Worm (Caenorhabditis elegans): ENCODE data around the gene Y62H9A.16.

The Y62H9A.16 gene

DNA sequence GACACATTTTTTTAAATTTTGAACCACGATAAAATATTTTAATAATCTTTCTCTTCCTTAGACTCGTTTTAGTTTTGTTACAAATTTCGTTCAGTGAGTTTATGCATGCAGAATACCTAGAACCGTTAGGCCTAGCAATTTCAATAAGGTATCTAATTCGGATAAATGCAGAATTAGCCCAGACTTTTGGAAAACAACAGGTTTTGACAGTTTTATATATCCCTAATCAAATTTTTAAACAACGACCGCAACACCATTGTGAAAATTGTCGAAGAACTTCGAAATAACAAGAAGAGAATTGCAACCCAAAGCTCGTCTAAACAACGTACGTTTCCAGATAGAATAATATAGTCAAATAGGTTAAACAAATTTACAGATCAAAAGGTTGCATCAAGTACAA is at the start of gene Y62H9A.16:
Gene Y62H9A.16, plus strand, starts transcription at position 301 of the 400 bp plus-strand sequence.
- no peak for TF ChIP-seq jun-1 (tag; optimal IDR thresholded peaks at IDR 0.05)
- no peak for TF ChIP-seq tbx-2 (tag; optimal IDR thresholded peaks at IDR 0.05)
- TF ChIP-seq ztf-4 (tag; optimal IDR thresholded peaks at IDR 0.05), result no peak
- TF ChIP-seq elt-1 (tag; optimal IDR thresholded peaks at IDR 0.05), result no peak
- TF ChIP-seq nhr-67 (tag; optimal IDR thresholded peaks at IDR 0.05), result no peak
- TF ChIP-seq ceh-28 (tag; optimal IDR thresholded peaks at IDR 0.05), result no peak
- no peak for TF ChIP-seq lin-15B (tag; optimal IDR thresholded peaks at IDR 0.05)
- no peak for TF ChIP-seq egl-5 (tag; optimal IDR thresholded peaks at IDR 0.05)
- no peak for TF ChIP-seq pha-4 (tag; optimal IDR thresholded peaks at IDR 0.05)

DNA sequence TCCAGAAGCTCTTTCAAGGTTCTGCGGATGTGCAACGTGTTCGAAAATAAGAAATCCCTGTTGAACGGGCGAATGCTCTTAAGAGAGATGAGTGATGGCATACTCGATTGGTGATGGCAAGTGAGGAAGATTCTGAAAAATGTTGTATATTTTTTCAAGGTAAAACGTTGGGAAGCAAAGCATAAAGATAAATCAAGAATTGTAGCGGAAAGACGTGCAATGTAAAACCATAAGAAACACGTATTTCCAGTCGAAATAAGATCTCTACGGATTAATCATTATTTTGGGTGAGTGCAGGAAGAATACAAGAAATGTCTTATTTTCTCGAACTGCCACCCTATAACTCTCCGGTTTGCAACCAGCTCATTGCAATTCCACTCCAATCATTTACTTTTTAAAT is 48.8 kb upstream of the Y62H9A.16 start, which contains the start of gene dot-1.2:
Gene dot-1.2, minus strand, starts transcription at position 101 of the 400 bp plus-strand sequence.
- TF ChIP-seq lin-39 (tag; optimal IDR thresholded peaks at IDR 0.05) (no peak), tbx-2 (tag; optimal IDR thresholded peaks at IDR 0.05) (no peak), mml-1 (tag; optimal IDR thresholded peaks at IDR 0.05) (no peak), nhr-12 (tag; optimal IDR thresholded peaks at IDR 0.05) (no peak)

DNA sequence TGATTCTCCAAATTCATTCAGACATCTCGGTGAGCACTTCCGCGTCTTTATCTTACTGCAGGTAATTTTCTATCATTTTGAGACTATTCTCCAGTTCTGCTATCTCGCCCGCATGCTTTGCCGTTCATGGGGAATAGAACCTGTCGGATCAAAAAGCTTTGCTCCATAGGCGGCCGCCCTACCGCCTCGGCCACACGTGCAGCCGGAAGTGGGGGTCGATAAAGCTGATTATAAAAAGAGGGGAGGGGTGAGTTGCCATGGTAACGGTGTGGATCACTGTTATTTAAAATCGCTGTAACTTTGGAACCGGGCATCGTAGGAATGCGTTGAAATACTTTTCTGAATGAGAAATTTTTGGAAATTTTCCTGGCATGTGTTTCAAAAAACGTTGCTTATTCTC is 47.7 kb upstream of the Y62H9A.16 start:
- TF ChIP-seq ZK546.5 (tag; optimal IDR thresholded peaks at IDR 0.05), result no peak
- no peak for TF ChIP-seq zag-1 (tag; optimal IDR thresholded peaks at IDR 0.05)
- TF ChIP-seq lin-15B (tag; optimal IDR thresholded peaks at IDR 0.05), result no peak
- no peak for TF ChIP-seq mml-1 (tag; optimal IDR thresholded peaks at IDR 0.05)
- TF ChIP-seq tbx-2 (tag; optimal IDR thresholded peaks at IDR 0.05), result no peak
- TF ChIP-seq ceh-28 (tag; optimal IDR thresholded peaks at IDR 0.05), result no peak
- TF ChIP-seq nhr-76 (tag; optimal IDR thresholded peaks at IDR 0.05), result no peak
- no peak for TF ChIP-seq elt-3 (tag; optimal IDR thresholded peaks at IDR 0.05)
- no peak for TF ChIP-seq eor-1 (tag; optimal IDR thresholded peaks at IDR 0.05)

DNA sequence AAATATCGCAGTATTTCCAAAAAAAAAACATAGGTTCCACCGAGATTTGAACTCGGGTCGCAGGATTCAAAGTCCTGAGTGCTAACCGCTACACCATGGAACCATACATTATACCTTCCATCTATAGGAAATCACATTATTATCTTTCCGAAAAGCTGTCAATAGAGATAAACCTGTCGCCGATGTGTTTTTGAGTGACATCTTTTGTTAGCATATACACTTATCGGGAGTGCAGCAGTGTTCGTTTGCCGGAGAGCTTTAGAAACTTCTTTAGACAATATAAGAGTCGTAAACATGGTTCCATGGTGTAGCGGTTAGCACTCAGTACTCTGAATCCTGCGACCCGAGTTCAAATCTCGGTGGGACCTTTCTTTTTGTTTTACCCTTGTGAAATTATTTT is 45.9 kb upstream of the Y62H9A.16 start:
- no peak for TF ChIP-seq pha-4 (tag; optimal IDR thresholded peaks at IDR 0.05)
- no peak for TF ChIP-seq eor-1 (tag; optimal IDR thresholded peaks at IDR 0.05)
- no peak for TF ChIP-seq nhr-23 (tag; optimal IDR thresholded peaks at IDR 0.05)
- TF ChIP-seq lin-39 (tag; optimal IDR thresholded peaks at IDR 0.05), result no peak
- TF ChIP-seq nhr-25 (tag; optimal IDR thresholded peaks at IDR 0.05), result no peak
- no peak for TF ChIP-seq lsy-12 (tag; optimal IDR thresholded peaks at IDR 0.05)
- TF ChIP-seq tbx-2 (tag; optimal IDR thresholded peaks at IDR 0.05), result no peak
- TF ChIP-seq nhr-77 (tag; optimal IDR thresholded peaks at IDR 0.05), result no peak
- TF ChIP-seq nhr-237 (tag; optimal IDR thresholded peaks at IDR 0.05), result no peak
- no peak for TF ChIP-seq egl-27 (tag; optimal IDR thresholded peaks at IDR 0.05)
- TF ChIP-seq nfya-1 (tag; optimal IDR thresholded peaks at IDR 0.05; ENCODE audit: insufficient read depth), result no peak
- no peak for TF ChIP-seq daf-12 (tag; optimal IDR thresholded peaks at IDR 0.05)
- no peak for TF ChIP-seq egl-5 (tag; optimal IDR thresholded peaks at IDR 0.05)
- no peak for TF ChIP-seq nhr-67 (tag; optimal IDR thresholded peaks at IDR 0.05)
- TF ChIP-seq zag-1 (tag; optimal IDR thresholded peaks at IDR 0.05), result no peak

DNA sequence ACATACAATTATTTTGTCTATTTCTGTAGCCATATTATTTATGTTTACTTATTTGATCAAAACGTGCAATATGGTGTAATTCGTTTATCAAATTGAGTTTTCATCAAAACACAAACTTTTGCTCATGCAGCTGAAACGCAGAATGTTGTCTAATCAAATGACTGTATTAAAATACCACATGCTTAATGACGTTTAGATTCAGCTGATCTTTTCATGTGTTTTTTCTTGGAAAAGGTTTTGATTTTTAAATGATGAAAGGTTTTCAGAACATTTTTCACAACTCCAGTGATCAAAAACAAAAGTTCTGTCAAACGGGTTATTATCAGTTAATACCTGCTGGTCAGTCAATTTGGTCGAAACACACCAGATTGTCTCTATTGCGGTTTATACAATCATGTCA is 42.8 kb upstream of the Y62H9A.16 start, which contains the start of gene Y62H9A.1:
Gene Y62H9A.1, plus strand, starts transcription at position 282 of the 400 bp plus-strand sequence.
- no peak for TF ChIP-seq ama-1 (optimal IDR thresholded peaks at IDR 0.05)
- no peak for TF ChIP-seq mdl-1 (tag; optimal IDR thresholded peaks at IDR 0.05)
- no peak for TF ChIP-seq nhr-28 (tag; optimal IDR thresholded peaks at IDR 0.05)
- TF ChIP-seq elt-3 (tag; optimal IDR thresholded peaks at IDR 0.05), result no peak
- no peak for TF ChIP-seq elt-1 (tag; optimal IDR thresholded peaks at IDR 0.05)
- no peak for TF ChIP-seq ceh-16 (tag; optimal IDR thresholded peaks at IDR 0.05)
- TF ChIP-seq nhr-25 (tag; optimal IDR thresholded peaks at IDR 0.05), result no peak
- TF ChIP-seq pha-4 (tag; optimal IDR thresholded peaks at IDR 0.05), result no peak
- no peak for TF ChIP-seq nhr-23 (tag; optimal IDR thresholded peaks at IDR 0.05)
- no peak for TF ChIP-seq mml-1 (tag; optimal IDR thresholded peaks at IDR 0.05)
- no peak for TF ChIP-seq daf-12 (tag; optimal IDR thresholded peaks at IDR 0.05)
- no peak for TF ChIP-seq snpc-4 (tag; optimal IDR thresholded peaks at IDR 0.05)
- no peak for TF ChIP-seq tbx-2 (tag; optimal IDR thresholded peaks at IDR 0.05)
- no peak for TF ChIP-seq nhr-12 (tag; optimal IDR thresholded peaks at IDR 0.05)
- TF ChIP-seq nhr-237 (tag; optimal IDR thresholded peaks at IDR 0.05), result no peak
- no peak for TF ChIP-seq eor-1 (tag; optimal IDR thresholded peaks at IDR 0.05)
- no peak for TF ChIP-seq nhr-77 (tag; optimal IDR thresholded peaks at IDR 0.05)
- TF ChIP-seq lsy-12 (tag; optimal IDR thresholded peaks at IDR 0.05), result no peak
- TF ChIP-seq ztf-11 (tag; optimal IDR thresholded peaks at IDR 0.05), result no peak

DNA sequence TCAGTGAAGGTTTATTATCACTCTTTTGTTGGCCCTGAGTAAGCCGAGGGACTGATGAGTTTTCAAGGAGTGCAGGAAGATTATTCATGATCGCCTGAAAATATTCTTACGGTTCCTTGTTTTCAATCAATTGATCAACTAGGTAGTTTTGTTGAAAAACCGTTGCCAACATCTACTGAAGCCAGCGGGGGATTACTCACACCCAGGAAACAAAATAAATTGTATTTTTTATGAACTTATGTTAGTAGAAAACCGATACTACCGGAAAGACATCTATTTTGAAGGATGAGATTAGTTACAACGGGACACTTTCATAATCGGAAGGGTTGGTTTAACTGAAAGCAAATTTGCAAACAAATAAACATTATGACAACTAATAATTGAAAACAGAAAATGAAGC is 40.0 kb upstream of the Y62H9A.16 start, which contains the start of gene Y62H9A.2:
Gene Y62H9A.2, minus strand, starts transcription at position 101 of the 400 bp plus-strand sequence.
- TF ChIP-seq nhr-11 (tag; optimal IDR thresholded peaks at IDR 0.05) (no peak), fkh-2 (tag; optimal IDR thresholded peaks at IDR 0.05) (no peak), ztf-11 (tag; optimal IDR thresholded peaks at IDR 0.05) (no peak), nfya-1 (tag; optimal IDR thresholded peaks at IDR 0.05; ENCODE audit: insufficient read depth) (no peak), R02D3.7 (tag; optimal IDR thresholded peaks at IDR 0.05) (no peak), ceh-28 (tag; optimal IDR thresholded peaks at IDR 0.05) (no peak), ztf-4 (tag; optimal IDR thresholded peaks at IDR 0.05) (no peak), skn-1 (tag; optimal IDR thresholded peaks at IDR 0.05) (no peak), nhr-77 (tag; optimal IDR thresholded peaks at IDR 0.05) (no peak), elt-3 (tag; optimal IDR thresholded peaks at IDR 0.05) (no peak), nhr-12 (tag; optimal IDR thresholded peaks at IDR 0.05) (no peak), tbx-2 (tag; optimal IDR thresholded peaks at IDR 0.05) (no peak), lsy-12 (tag; optimal IDR thresholded peaks at IDR 0.05) (no peak), unc-62 (GFP tag; optimal IDR thresholded peaks at IDR 0.05) (no peak), ama-1 (optimal IDR thresholded peaks at IDR 0.05) (no peak), nhr-237 (tag; optimal IDR thresholded peaks at IDR 0.05) (no peak), lin-39 (tag; optimal IDR thresholded peaks at IDR 0.05) (no peak), eor-1 (tag; optimal IDR thresholded peaks at IDR 0.05) (no peak)

Measured in whole organism, L3 larva.